Fruit fly (Drosophila melanogaster) whole organism, embryonic: ENCODE results near the gene CG16798.

Source experiments
- Atf-2 ChIP-seq: fragments of 200-800 bp; sonication (Bioruptor generic); optimal IDR thresholded peaks from 2 replicates; lab custom pipeline; 2016; ENCODE audit warnings: missing biosample characterization, missing genetic modification characterization
- Awh ChIP-seq: fragments of 200-800 bp; sonication (Bioruptor generic); IDR thresholded peaks from 2 replicates; pipeline ENCODE4, ENCODE4 v1.3.6; 2022; ENCODE audit warnings: missing biosample characterization, missing genetic modification characterization
- Bgb ChIP-seq: fragments of 200-800 bp; sonication (Bioruptor generic); IDR thresholded peaks from 2 replicates; pipeline ENCODE4 v1.3.6; 2022; ENCODE audit warnings: missing biosample characterization, missing genetic modification characterization; ENCODE audit not compliant: partially characterized antibody
- Blimp-1 ChIP-seq: fragments of 200-800 bp; sonication (Bioruptor generic); optimal IDR thresholded peaks from 3 replicates; lab custom pipeline; 2018; ENCODE audit warnings: missing biosample characterization, missing genetic modification characterization, mild to moderate bottlenecking, moderate library complexity, missing genetic modification reagents
- CG11456 ChIP-seq: fragments of 200-800 bp; sonication (Bioruptor generic); IDR thresholded peaks from 3 replicates; pipeline ENCODE4 v1.3.6; 2022; ENCODE audit warnings: missing biosample characterization, missing genetic modification characterization
- CG11504 ChIP-seq: fragments of 200-800 bp; sonication (Bioruptor generic); optimal IDR thresholded peaks from 3 replicates; lab custom pipeline; 2019; ENCODE audit warnings: missing biosample characterization, mild to moderate bottlenecking, missing genetic modification characterization, moderate library complexity
- CG12769 ChIP-seq: fragments of 200-800 bp; sonication (Bioruptor generic); optimal IDR thresholded peaks from 2 replicates; lab custom pipeline; 2019; ENCODE audit warnings: missing biosample characterization, mild to moderate bottlenecking, missing genetic modification characterization, moderate library complexity
- CG13287 ChIP-seq: fragments of 200-800 bp; sonication (Bioruptor generic); IDR thresholded peaks from 2 replicates; pipeline ENCODE4 v1.3.6; 2022; ENCODE audit warnings: missing biosample characterization, missing genetic modification characterization; ENCODE audit not compliant: partially characterized antibody
- CG14860 ChIP-seq: fragments of 200-800 bp; sonication (Bioruptor generic); IDR thresholded peaks from 3 replicates; pipeline ENCODE4 v1.3.6; 2022; ENCODE audit warnings: missing biosample characterization, missing genetic modification characterization; ENCODE audit not compliant: partially characterized antibody
- CG17328 ChIP-seq: fragments of 200-800 bp; sonication (Bioruptor generic); IDR thresholded peaks from 2 replicates; pipeline ENCODE4 v1.3.6; 2022; ENCODE audit warnings: missing biosample characterization, missing genetic modification characterization
- CG17361 ChIP-seq: fragments of 200-800 bp; sonication (Bioruptor generic); IDR thresholded peaks from 3 replicates; pipeline ENCODE4 v1.3.6; 2022; ENCODE audit warnings: missing biosample characterization, missing genetic modification characterization
- CG34224 ChIP-seq: fragments of 200-800 bp; sonication (Bioruptor generic); IDR thresholded peaks from 3 replicates; pipeline ENCODE4 v1.3.6; 2022; ENCODE audit warnings: missing biosample characterization, missing genetic modification characterization; ENCODE audit not compliant: partially characterized antibody
- CG4328 ChIP-seq: fragments of 200-800 bp; sonication (Bioruptor generic); optimal IDR thresholded peaks from 3 replicates; lab custom pipeline; 2017; ENCODE audit warnings: missing biosample characterization, missing genetic modification reagents, missing genetic modification characterization
- CG6683 ChIP-seq: fragments of 200-800 bp; sonication (Bioruptor generic); optimal IDR thresholded peaks from 2 replicates; lab custom pipeline; 2017; ENCODE audit warnings: missing biosample characterization, mild to moderate bottlenecking, missing genetic modification characterization, missing genetic modification reagents
- CG8944 ChIP-seq: fragments of 200-800 bp; sonication (Bioruptor generic); optimal IDR thresholded peaks from 3 replicates; lab custom pipeline; 2016; ENCODE audit warnings: missing biosample characterization, missing genetic modification characterization
- CG9215 ChIP-seq: fragments of 200-800 bp; sonication (Bioruptor generic); IDR thresholded peaks from 2 replicates; pipeline ENCODE4 v1.3.6; 2022; ENCODE audit warnings: missing biosample characterization, missing genetic modification characterization
- CG9932 ChIP-seq: fragments of 200-800 bp; sonication (Bioruptor generic); IDR thresholded peaks from 2 replicates; pipeline ENCODE4 v1.3.6; 2022; ENCODE audit warnings: missing biosample characterization, missing genetic modification characterization
- Dbx ChIP-seq: fragments of 200-800 bp; sonication (Bioruptor generic); IDR thresholded peaks from 3 replicates; pipeline ENCODE4 v1.3.6; 2022; ENCODE audit warnings: missing biosample characterization, missing genetic modification characterization
- Deaf1 ChIP-seq: fragments of 200-800 bp; optimal IDR thresholded peaks from 3 replicates; lab custom pipeline; 2019; ENCODE audit warnings: missing biosample characterization, mild to moderate bottlenecking, missing genetic modification characterization, moderate library complexity
- Jarid2 ChIP-seq: fragments of 200-800 bp; sonication (Bioruptor generic); optimal IDR thresholded peaks from 3 replicates; lab custom pipeline; 2017; ENCODE audit warnings: mild to moderate bottlenecking, missing biosample characterization, missing genetic modification reagents, missing genetic modification characterization
- MBD-R2 ChIP-seq: fragments of 200-800 bp; sonication (Bioruptor generic); IDR thresholded peaks from 2 replicates; pipeline ENCODE4 v1.3.6; 2022; ENCODE audit warnings: missing biosample characterization, missing genetic modification characterization
- Med ChIP-seq: fragments of 200-800 bp; sonication (Bioruptor generic); peaks from one replicate; lab custom pipeline; 2016; ENCODE audit warnings: missing biosample characterization, missing genetic modification characterization, mild to moderate bottlenecking, inconsistent platforms, moderate library complexity
- Nf-YB ChIP-seq: fragments of 200-800 bp; sonication (Bioruptor generic); optimal IDR thresholded peaks from 3 replicates; lab custom pipeline; 2019; ENCODE audit warnings: missing biosample characterization, mild to moderate bottlenecking, missing genetic modification characterization, moderate library complexity
- Trl ChIP-seq, 3 experiments: fragments of >200 bp in 2 of 3; fragments of 200-800 bp in 1 of 3; sonication (Bioruptor generic) in 1 of 3; optimal IDR thresholded peaks; 2 replicates in 1 of 3; 3 replicates in 2 of 3; lab custom pipeline; 2016 to 2017; ENCODE audit warnings: missing biosample characterization in 1 of 3, missing genetic modification characterization in 1 of 3
- Vsx1 ChIP-seq: fragments of 200-800 bp; sonication (Bioruptor generic); optimal IDR thresholded peaks from 2 replicates; lab custom pipeline; 2017; ENCODE audit warnings: missing biosample characterization, mild to moderate bottlenecking, missing genetic modification characterization, missing genetic modification reagents
- ab ChIP-seq: fragments of 200-800 bp; sonication (Bioruptor generic); optimal IDR thresholded peaks from 2 replicates; lab custom pipeline; 2016; ENCODE audit warnings: missing biosample characterization, missing genetic modification characterization
- abd-A ChIP-seq: fragments of 200-800 bp; sonication (Bioruptor generic); optimal IDR thresholded peaks from 3 replicates; lab custom pipeline; 2019; ENCODE audit warnings: missing biosample characterization, mild to moderate bottlenecking, missing genetic modification characterization, moderate library complexity
- amos ChIP-seq: fragments of 200-800 bp; sonication (Bioruptor generic); IDR thresholded peaks from 2 replicates; pipeline ENCODE4 v1.3.6; 2022; ENCODE audit warnings: missing biosample characterization, missing genetic modification characterization; ENCODE audit not compliant: partially characterized antibody
- bbx ChIP-seq: fragments of 200-800 bp; sonication (Bioruptor generic); IDR thresholded peaks from 2 replicates; pipeline ENCODE4 v1.3.6; 2022; ENCODE audit warnings: missing biosample characterization, missing genetic modification characterization; ENCODE audit not compliant: partially characterized antibody
- chinmo ChIP-seq: fragments of 200-800 bp; sonication (Bioruptor generic); IDR thresholded peaks from 4 replicates; pipeline ENCODE4 v1.3.6; 2022; ENCODE audit warnings: missing biosample characterization, missing genetic modification characterization; ENCODE audit not compliant: partially characterized antibody
- chm ChIP-seq: fragments of 200-800 bp; sonication (Bioruptor generic); IDR thresholded peaks from 2 replicates; pipeline ENCODE4 v1.3.6; 2022; ENCODE audit warnings: missing biosample characterization, missing genetic modification characterization
- ci ChIP-seq: fragments of 200-800 bp; sonication (Bioruptor generic); IDR thresholded peaks from 3 replicates; pipeline ENCODE4 v1.3.6; 2022; ENCODE audit warnings: missing biosample characterization, missing genetic modification characterization
- crp ChIP-seq, 2 experiments: fragments of 200-800 bp; sonication (Bioruptor generic); optimal IDR thresholded peaks; 2 replicates in 1 of 2; 3 replicates in 1 of 2; lab custom pipeline; 2017; ENCODE audit warnings: missing biosample characterization in 2 of 2, missing genetic modification characterization in 2 of 2, mild to moderate bottlenecking in 1 of 2, moderate library complexity in 1 of 2
- dm ChIP-seq: fragments of 200-800 bp; sonication (Bioruptor generic); optimal IDR thresholded peaks from 3 replicates; lab custom pipeline; 2016; ENCODE audit warnings: missing biosample characterization, missing genetic modification characterization
- ftz-f1 ChIP-seq: fragments of 200-800 bp; sonication (Bioruptor generic); optimal IDR thresholded peaks from 2 replicates; lab custom pipeline; 2016; ENCODE audit warnings: missing biosample characterization, missing genetic modification characterization
- grn ChIP-seq: fragments of 200-800 bp; sonication (Bioruptor generic); optimal IDR thresholded peaks from 3 replicates; lab custom pipeline; 2017; ENCODE audit warnings: missing biosample characterization, missing genetic modification characterization
- hb ChIP-seq: fragments of 200-800 bp; sonication (Bioruptor generic); IDR thresholded peaks from 3 replicates; pipeline ENCODE4 v1.3.6; 2022; ENCODE audit warnings: missing biosample characterization, missing genetic modification characterization; ENCODE audit not compliant: partially characterized antibody
- lab ChIP-seq: fragments of 200-800 bp; sonication (Bioruptor generic); optimal IDR thresholded peaks from 3 replicates; lab custom pipeline; 2017; ENCODE audit warnings: missing biosample characterization, missing genetic modification characterization, mild to moderate bottlenecking, moderate library complexity, missing genetic modification reagents
- mld ChIP-seq: fragments of 200-800 bp; sonication (Bioruptor generic); IDR thresholded peaks from 3 replicates; pipeline ENCODE4 v1.3.6; 2022; ENCODE audit warnings: missing biosample characterization, missing genetic modification characterization; ENCODE audit not compliant: partially characterized antibody
- nerfin-2 ChIP-seq: fragments of 200-800 bp; sonication (Bioruptor generic); IDR thresholded peaks from 2 replicates; pipeline ENCODE4 v1.3.6; 2022; ENCODE audit warnings: missing biosample characterization, missing genetic modification characterization; ENCODE audit not compliant: partially characterized antibody
- sens ChIP-seq: fragments of 200-800 bp; sonication (Bioruptor generic); peaks from one replicate; lab custom pipeline; 2016; ENCODE audit warnings: missing biosample characterization, missing genetic modification characterization
- sug ChIP-seq: fragments of 200-800 bp; optimal IDR thresholded peaks from 2 replicates; lab custom pipeline; 2019; ENCODE audit warnings: missing biosample characterization, mild to moderate bottlenecking, missing genetic modification characterization, moderate library complexity
- zen2 ChIP-seq: fragments of 200-800 bp; sonication (Bioruptor generic); IDR thresholded peaks from 3 replicates; pipeline ENCODE4 v1.3.6; 2022; ENCODE audit warnings: missing biosample characterization, missing genetic modification characterization; ENCODE audit not compliant: partially characterized antibody

CG16798 gene

DNA sequence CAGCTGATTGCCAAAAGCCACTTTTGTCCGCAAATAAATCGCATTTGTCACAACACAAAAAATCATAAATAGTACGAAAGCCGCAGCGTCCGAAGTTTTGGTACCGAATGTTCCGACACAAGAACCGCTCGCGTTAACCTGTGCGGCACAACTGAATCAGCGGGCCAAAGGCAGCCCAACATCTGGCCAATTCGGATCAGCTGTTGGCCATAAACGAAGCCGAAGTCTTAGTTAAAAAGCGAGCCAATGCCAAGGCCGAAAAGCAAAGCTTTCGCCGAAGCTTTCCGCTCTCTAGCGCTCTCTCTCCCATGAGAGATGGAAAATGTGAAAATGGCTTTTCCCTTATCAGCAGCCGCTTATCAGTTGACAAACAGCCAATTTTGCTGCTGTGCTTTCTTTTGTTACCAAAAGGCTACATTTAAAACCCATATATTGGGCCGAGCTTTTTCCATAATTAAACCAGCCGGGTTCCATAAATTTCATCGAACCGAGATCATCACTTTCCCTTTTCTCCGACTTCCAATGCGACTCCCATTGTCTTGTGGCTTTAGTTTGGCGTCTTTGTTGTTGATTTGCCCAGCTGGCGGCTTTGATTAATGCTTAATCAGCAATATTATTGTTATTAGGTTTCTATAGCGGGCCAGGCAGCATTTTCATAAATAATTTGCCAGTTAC lies at the start of gene CG16798:
Gene CG16798, minus strand, starts transcription at position 216 of the 675 bp plus-strand sequence.
- TF ChIP-seq CG12769 (tag; lab: Kevin White, UChicago), result peak; percentile 16
- peak; percentile 47; the same call in 1 of the 2 replicates for TF ChIP-seq chm (GFP tag; lab: Robert Waterston, UW)
- peak; percentile 68 for TF ChIP-seq Jarid2 (GFP tag; lab: Kevin White, UChicago)
- TF ChIP-seq CG8944 (GFP tag; lab: Kevin White, UChicago), result no peak
- TF ChIP-seq Deaf1, result peak; percentile 95
- no peak for TF ChIP-seq CG9215 (GFP tag; lab: Robert Waterston, UW)
- TF ChIP-seq CG17361 (GFP tag; lab: Robert Waterston, UW), result no peak
- no peak for TF ChIP-seq nerfin-2 (GFP tag; lab: Robert Waterston, UW)
- TF ChIP-seq amos (GFP tag; lab: Robert Waterston, UW), result peak; percentile 26; the same call in 1 of the 2 replicates
- TF ChIP-seq CG14860, result no peak
- peak; percentile 19 for TF ChIP-seq grn (GFP tag; lab: Kevin White, UChicago)
- peak; percentile 34; the same call in 1 of the 2 replicates for TF ChIP-seq Awh (GFP tag; lab: Robert Waterston, UW)
- peak; percentile 38 for TF ChIP-seq Nf-YB
- no peak for TF ChIP-seq CG4328 (GFP tag; lab: Kevin White, UChicago)
- peak; percentile 80 for TF ChIP-seq Med
- TF ChIP-seq crp (GFP tag; optimal IDR thresholded peaks at IDR 0.05; lab: Kevin White, UChicago), result peak in 1 of 2 experiments; percentile 77
- TF ChIP-seq hb (GFP tag; lab: Robert Waterston, UW), result 0 out of 3 replicates have a peak, but pooled peaks have one; percentile 56
- TF ChIP-seq CG17328 (GFP tag; lab: Robert Waterston, UW), result no peak
- TF ChIP-seq abd-A (tag; lab: Kevin White, UChicago), result peak; percentile 77
- TF ChIP-seq CG13287 (GFP tag; lab: Robert Waterston, UW), result peak; percentile 53; the same call in 1 of the 2 replicates
- TF ChIP-seq CG6683, result no peak
- peak; percentile 38 to 54 for TF ChIP-seq Trl (optimal IDR thresholded peaks at IDR 0.05; lab: Kevin White, UChicago)
- TF ChIP-seq Trl (GFP tag; optimal IDR thresholded peaks at IDR 0.05; lab: Kevin White, UChicago), result no peak
- TF ChIP-seq bbx, result peak; percentile 16; the same call in 1 of the 2 replicates
- TF ChIP-seq CG9932 (GFP tag; lab: Robert Waterston, UW), result 0 out of 2 replicates have a peak, but pooled peaks have one; percentile 13
- TF ChIP-seq Dbx, result peak; percentile 51; the same call in 2 of the 3 replicates
- peak; percentile 56; the same call in 2 of the 3 replicates for TF ChIP-seq CG34224 (GFP tag; lab: Robert Waterston, UW)
- TF ChIP-seq sug (tag; lab: Kevin White, UChicago), result no peak
- no peak for TF ChIP-seq dm (GFP tag; lab: Kevin White, UChicago)
- TF ChIP-seq zen2 (GFP tag; lab: Robert Waterston, UW), result peak; percentile 47; the same call in 1 of the 3 replicates
- peak; percentile 6 for TF ChIP-seq lab (GFP tag; lab: Kevin White, UChicago)
- peak; percentile 14 for TF ChIP-seq CG11504
- TF ChIP-seq MBD-R2 (GFP tag; lab: Robert Waterston, UW), result peak; percentile 10; the same call in 1 of the 2 replicates
- peak; percentile 44 for TF ChIP-seq ftz-f1 (GFP tag; lab: Kevin White, UChicago)
- TF ChIP-seq ab, result no peak
- peak; percentile 78; the same call in 3 of the 4 replicates for TF ChIP-seq chinmo
- 0 out of 3 replicates have a peak, but pooled peaks have one; percentile 44 for TF ChIP-seq CG11456
- TF ChIP-seq Blimp-1 (GFP tag; lab: Kevin White, UChicago), result peak; percentile 94
- TF ChIP-seq Atf-2 (GFP tag; lab: Kevin White, UChicago), result no peak
- peak; percentile 40 for TF ChIP-seq Vsx1 (GFP tag; lab: Kevin White, UChicago)
- TF ChIP-seq sens (GFP tag; lab: Kevin White, UChicago), result peak; percentile 31
- TF ChIP-seq ci (GFP tag; lab: Robert Waterston, UW), result no peak
- no peak for TF ChIP-seq mld (GFP tag; lab: Robert Waterston, UW)
- peak; percentile 34; the same call in 1 of the 2 replicates for TF ChIP-seq Bgb (GFP tag; lab: Robert Waterston, UW)
